Fruit fly (Drosophila melanogaster) whole organism, embryonic: ENCODE measurements around the gene CG10970.
A peak's percentile ranks its signal among the peaks of the same experiment; 100 is the strongest.

ENCODE experiments used
- CG10209 ChIP-seq: fragments of 200-800 bp; sonication (Bioruptor generic); optimal IDR thresholded peaks from 3 replicates; lab custom pipeline; 2017; ENCODE audit warnings: missing biosample characterization, mild to moderate bottlenecking, missing genetic modification characterization, missing genetic modification reagents
- CG10274 ChIP-seq: fragments of 200-800 bp; sonication (Bioruptor generic); optimal IDR thresholded peaks from 3 replicates; lab custom pipeline; 2017; ENCODE audit warnings: missing biosample characterization, mild to moderate bottlenecking, missing genetic modification characterization
- CG10431 ChIP-seq: fragments of 200-800 bp; sonication (Bioruptor generic); optimal IDR thresholded peaks from 3 replicates; lab custom pipeline; 2018; ENCODE audit warnings: missing biosample characterization, mild to moderate bottlenecking, missing genetic modification characterization
- CG11695 ChIP-seq: fragments of 200-800 bp; sonication (Bioruptor generic); IDR thresholded peaks from 3 replicates; pipeline ENCODE4 v1.3.6; 2022; ENCODE audit warnings: missing biosample characterization, missing genetic modification characterization
- CG11696 ChIP-seq: fragments of 200-800 bp; sonication (Bioruptor generic); IDR thresholded peaks from 2 replicates; pipeline ENCODE4 v1.3.6; 2022; ENCODE audit warnings: missing biosample characterization, missing genetic modification characterization
- CG12155 ChIP-seq: fragments of 200-800 bp; sonication (Bioruptor generic); optimal IDR thresholded peaks from 3 replicates; lab custom pipeline; 2016; ENCODE audit warnings: missing biosample characterization, missing genetic modification characterization
- CG12659 ChIP-seq: fragments of 200-800 bp; sonication (Bioruptor generic); optimal IDR thresholded peaks from 3 replicates; lab custom pipeline; 2017; ENCODE audit warnings: mild to moderate bottlenecking, missing biosample characterization, missing genetic modification reagents, missing genetic modification characterization
- CG12744 ChIP-seq: fragments of 200-800 bp; sonication (Bioruptor generic); optimal IDR thresholded peaks from 2 replicates; lab custom pipeline; 2016; ENCODE audit warnings: missing biosample characterization, missing genetic modification characterization
- CG17612 ChIP-seq: fragments of 200-800 bp; sonication (Bioruptor generic); IDR thresholded peaks from 2 replicates; pipeline ENCODE4 v1.3.6; 2022; ENCODE audit warnings: missing biosample characterization, missing genetic modification characterization
- CG30431 ChIP-seq: fragments of 200-800 bp; sonication (Bioruptor generic); optimal IDR thresholded peaks from 2 replicates; lab custom pipeline; 2017; ENCODE audit warnings: missing biosample characterization, missing genetic modification characterization
- CG3065 ChIP-seq: fragments of 200-800 bp; sonication (Bioruptor generic); optimal IDR thresholded peaks from 2 replicates; lab custom pipeline; 2016; ENCODE audit warnings: missing biosample characterization, missing genetic modification characterization
- CG34422 ChIP-seq: fragments of 200-800 bp; sonication (Bioruptor generic); IDR thresholded peaks from 3 replicates; pipeline ENCODE4 v1.3.6; 2022; ENCODE audit warnings: missing biosample characterization, missing genetic modification characterization
- CG3726 ChIP-seq: fragments of 200-800 bp; sonication (Bioruptor generic); IDR thresholded peaks from 3 replicates; pipeline ENCODE4, ENCODE4 v1.3.6; 2022; ENCODE audit warnings: missing biosample characterization, missing genetic modification characterization
- CG4328 ChIP-seq: fragments of 200-800 bp; sonication (Bioruptor generic); optimal IDR thresholded peaks from 3 replicates; lab custom pipeline; 2017; ENCODE audit warnings: missing biosample characterization, missing genetic modification reagents, missing genetic modification characterization
- CG43689 ChIP-seq: fragments of 200-800 bp; sonication (Bioruptor generic); IDR thresholded peaks from 2 replicates; pipeline ENCODE4 v1.3.6; 2022; ENCODE audit warnings: missing biosample characterization, missing genetic modification characterization
- CG4820 ChIP-seq: fragments of 200-800 bp; sonication (Bioruptor generic); optimal IDR thresholded peaks from 3 replicates; lab custom pipeline; 2016; ENCODE audit warnings: missing biosample characterization, missing genetic modification characterization
- CG6272 ChIP-seq: fragments of 200-800 bp; sonication (Bioruptor generic); IDR thresholded peaks from 2 replicates; pipeline ENCODE4 v1.3.6; 2022; ENCODE audit warnings: missing biosample characterization, missing genetic modification characterization
- CG8944 ChIP-seq: fragments of 200-800 bp; sonication (Bioruptor generic); optimal IDR thresholded peaks from 3 replicates; lab custom pipeline; 2016; ENCODE audit warnings: missing biosample characterization, missing genetic modification characterization
- CG9437 ChIP-seq: fragments of 200-800 bp; sonication (Bioruptor generic); optimal IDR thresholded peaks from 2 replicates; lab custom pipeline; 2018; ENCODE audit warnings: missing biosample characterization, mild to moderate bottlenecking, missing genetic modification characterization
- CG9817 ChIP-seq: fragments of 200-800 bp; sonication (Bioruptor generic); optimal IDR thresholded peaks from 2 replicates; lab custom pipeline; 2018; ENCODE audit warnings: missing biosample characterization, mild to moderate bottlenecking, missing genetic modification characterization, moderate library complexity
- Camta ChIP-seq: fragments of 200-800 bp; sonication (Bioruptor generic); optimal IDR thresholded peaks from 2 replicates; lab custom pipeline; 2016; ENCODE audit warnings: missing biosample characterization, missing genetic modification characterization
- E2f1 ChIP-seq: fragments of 200-800 bp; sonication (Bioruptor generic); IDR thresholded peaks from 2 replicates; pipeline ENCODE4 v1.3.6; 2022; ENCODE audit warnings: missing biosample characterization, missing genetic modification characterization
- Hey ChIP-seq: fragments of 200-800 bp; sonication (Bioruptor generic); optimal IDR thresholded peaks from 3 replicates; lab custom pipeline; 2018; ENCODE audit warnings: missing biosample characterization, mild to moderate bottlenecking, missing genetic modification characterization
- Hr39 ChIP-seq: fragments of >200 bp; optimal IDR thresholded peaks from 2 replicates; lab custom pipeline; 2017
- Mad ChIP-seq: fragments of 200-800 bp; sonication (Bioruptor generic); optimal IDR thresholded peaks from 2 replicates; lab custom pipeline; 2016; ENCODE audit warnings: missing biosample characterization, missing genetic modification characterization
- Med ChIP-seq: fragments of 200-800 bp; sonication (Bioruptor generic); peaks from one replicate; lab custom pipeline; 2016; ENCODE audit warnings: missing biosample characterization, missing genetic modification characterization, mild to moderate bottlenecking, inconsistent platforms, moderate library complexity
- NK7.1 ChIP-seq: fragments of 200-800 bp; sonication (Bioruptor generic); optimal IDR thresholded peaks from 3 replicates; lab custom pipeline; 2016; ENCODE audit warnings: missing biosample characterization, missing genetic modification characterization
- Nf-YA ChIP-seq: fragments of 200-800 bp; sonication (Bioruptor generic); IDR thresholded peaks from 2 replicates; pipeline ENCODE4 v1.3.6; 2022; ENCODE audit warnings: missing biosample characterization, missing genetic modification characterization
- Oaz ChIP-seq: fragments of 200-800 bp; sonication (Bioruptor generic); IDR thresholded peaks from 2 replicates; pipeline ENCODE4 v1.3.6; 2022; ENCODE audit warnings: missing biosample characterization, missing genetic modification characterization
- Ravus ChIP-seq: fragments of 200-800 bp; sonication (Bioruptor generic); IDR thresholded peaks from 2 replicates; pipeline ENCODE4 v1.3.6; 2022; ENCODE audit warnings: missing biosample characterization, missing genetic modification characterization
- Trl ChIP-seq, 3 experiments: fragments of >200 bp in 2 of 3; fragments of 200-800 bp in 1 of 3; sonication (Bioruptor generic) in 1 of 3; optimal IDR thresholded peaks; 2 replicates in 1 of 3; 3 replicates in 2 of 3; lab custom pipeline; 2016 to 2017; ENCODE audit warnings: missing biosample characterization in 1 of 3, missing genetic modification characterization in 1 of 3
- Vsx1 ChIP-seq: fragments of 200-800 bp; sonication (Bioruptor generic); optimal IDR thresholded peaks from 2 replicates; lab custom pipeline; 2017; ENCODE audit warnings: missing biosample characterization, mild to moderate bottlenecking, missing genetic modification characterization, missing genetic modification reagents
- ara ChIP-seq: fragments of 200-800 bp; sonication (Bioruptor generic); IDR thresholded peaks from 2 replicates; pipeline ENCODE4 v1.3.6; 2022; ENCODE audit warnings: missing biosample characterization, missing genetic modification characterization
- ato ChIP-seq: fragments of 200-800 bp; sonication (Bioruptor generic); IDR thresholded peaks from 2 replicates; pipeline ENCODE4 v1.3.6; 2022; ENCODE audit warnings: missing biosample characterization, missing genetic modification characterization; ENCODE audit not compliant: partially characterized antibody
- bigmax ChIP-seq: fragments of 200-800 bp; sonication (Bioruptor generic); optimal IDR thresholded peaks from 2 replicates; lab custom pipeline; 2018; ENCODE audit warnings: missing biosample characterization, mild to moderate bottlenecking, missing genetic modification characterization
- caup ChIP-seq: fragments of 200-800 bp; sonication (Bioruptor generic); optimal IDR thresholded peaks from 3 replicates; lab custom pipeline; 2017; ENCODE audit warnings: missing biosample characterization, mild to moderate bottlenecking, missing genetic modification characterization, moderate library complexity; ENCODE audit not compliant: severe bottlenecking
- crc ChIP-seq: fragments of 200-800 bp; sonication (Bioruptor generic); optimal IDR thresholded peaks from 2 replicates; lab custom pipeline; 2016; ENCODE audit warnings: missing biosample characterization, missing genetic modification characterization
- dimm ChIP-seq: fragments of 200-800 bp; sonication (Bioruptor generic); IDR thresholded peaks from 2 replicates; pipeline ENCODE4 v1.3.6; 2022; ENCODE audit warnings: missing biosample characterization, missing genetic modification characterization
- eve ChIP-seq, 2 experiments: fragments of >200 bp; optimal IDR thresholded peaks; 2 replicates each; lab custom pipeline; 2017; ENCODE audit warnings: missing biosample characterization in 2 of 2, missing genetic modification characterization in 2 of 2
- ftz-f1 ChIP-seq: fragments of 200-800 bp; sonication (Bioruptor generic); optimal IDR thresholded peaks from 2 replicates; lab custom pipeline; 2016; ENCODE audit warnings: missing biosample characterization, missing genetic modification characterization
- gcm2 ChIP-seq: fragments of 200-800 bp; sonication (Bioruptor generic); optimal IDR thresholded peaks from 2 replicates; lab custom pipeline; 2016; ENCODE audit warnings: missing biosample characterization, missing genetic modification characterization
- inv ChIP-seq: fragments of 200-800 bp; sonication (Bioruptor generic); IDR thresholded peaks from 2 replicates; pipeline ENCODE4 v1.3.6; 2022; ENCODE audit warnings: missing biosample characterization, missing genetic modification characterization; ENCODE audit not compliant: partially characterized antibody
- ken ChIP-seq: fragments of 200-800 bp; sonication (Bioruptor generic); IDR thresholded peaks from 3 replicates; pipeline ENCODE4 v1.3.6; 2022; ENCODE audit warnings: missing biosample characterization, missing genetic modification characterization
- mam ChIP-seq: fragments of 200-800 bp; sonication (Bioruptor generic); optimal IDR thresholded peaks from 3 replicates; lab custom pipeline; 2016; ENCODE audit warnings: missing biosample characterization, missing genetic modification characterization
- scrt ChIP-seq: fragments of 200-800 bp; sonication (Bioruptor generic); optimal IDR thresholded peaks from 2 replicates; lab custom pipeline; 2018; ENCODE audit warnings: missing biosample characterization, mild to moderate bottlenecking, missing genetic modification characterization, moderate library complexity
- slp2 ChIP-seq: fragments of 200-800 bp; sonication (Bioruptor generic); optimal IDR thresholded peaks from 2 replicates; lab custom pipeline; 2016; ENCODE audit warnings: missing biosample characterization, missing genetic modification characterization
- sug ChIP-seq: fragments of 200-800 bp; optimal IDR thresholded peaks from 2 replicates; lab custom pipeline; 2019; ENCODE audit warnings: missing biosample characterization, mild to moderate bottlenecking, missing genetic modification characterization, moderate library complexity
- tio ChIP-seq: fragments of 200-800 bp; sonication (Bioruptor generic); optimal IDR thresholded peaks from 2 replicates; lab custom pipeline; 2017; ENCODE audit warnings: missing biosample characterization, missing genetic modification characterization, inconsistent platforms
- toy ChIP-seq: fragments of 200-800 bp; sonication (Bioruptor generic); IDR thresholded peaks from 2 replicates; pipeline ENCODE4 v1.3.6; 2022; ENCODE audit warnings: missing biosample characterization, missing genetic modification characterization
- trh ChIP-seq: fragments of 200-800 bp; sonication (Bioruptor generic); optimal IDR thresholded peaks from 2 replicates; lab custom pipeline; 2016; ENCODE audit warnings: missing biosample characterization, missing genetic modification characterization
- wor ChIP-seq: fragments of 200-800 bp; sonication (Bioruptor generic); IDR thresholded peaks from 2 replicates; pipeline ENCODE4 v1.3.6; 2022; ENCODE audit warnings: missing biosample characterization, missing genetic modification characterization
- z ChIP-seq: fragments of 200-800 bp; sonication (Bioruptor generic); IDR thresholded peaks from 3 replicates; pipeline ENCODE4 v1.3.6; 2022; ENCODE audit warnings: missing biosample characterization, missing genetic modification characterization

The CG10970 gene

dm6 chrX:9060078-9060477 lies 11.1 kb downstream of the CG10970 start (continued):
- peak; percentile 22 for TF ChIP-seq CG8944 (GFP tag; lab: Kevin White, UChicago)
- peak; percentile 73 for TF ChIP-seq CG9817 (tag; lab: Kevin White, UChicago)
- peak; percentile 22 for TF ChIP-seq gcm2 (GFP tag; lab: Kevin White, UChicago)
- TF ChIP-seq CG12659, result peak; percentile 70
- peak; percentile 36 for TF ChIP-seq tio (GFP tag; lab: Kevin White, UChicago)
- TF ChIP-seq z (GFP tag; lab: Robert Waterston, UW), result no peak
- TF ChIP-seq CG43689, result peak; percentile 54
- TF ChIP-seq CG10209 (GFP tag; lab: Kevin White, UChicago), result peak; percentile 68
- no peak for TF ChIP-seq CG3065 (GFP tag; lab: Kevin White, UChicago)
- no peak for TF ChIP-seq inv
- TF ChIP-seq slp2, result no peak
- TF ChIP-seq toy (GFP tag; lab: Robert Waterston, UW), result no peak
- no peak for TF ChIP-seq Trl (optimal IDR thresholded peaks at IDR 0.05; lab: Kevin White, UChicago)
- peak; percentile 36 for TF ChIP-seq Trl (GFP tag; optimal IDR thresholded peaks at IDR 0.05; lab: Kevin White, UChicago)
- no peak for TF ChIP-seq bigmax (GFP tag; lab: Kevin White, UChicago)
- TF ChIP-seq Camta (GFP tag; lab: Kevin White, UChicago), result peak; percentile 52
- peak; percentile 62 for TF ChIP-seq Vsx1 (GFP tag; lab: Kevin White, UChicago)
- TF ChIP-seq trh (GFP tag; lab: Kevin White, UChicago), result no peak
- peak; percentile 64; the same call in 1 of the 2 replicates for TF ChIP-seq Oaz (GFP tag; lab: Robert Waterston, UW)
- TF ChIP-seq CG12155 (GFP tag; lab: Kevin White, UChicago), result peak; percentile 26
- peak; percentile 46; the same call in 1 of the 2 replicates for TF ChIP-seq Nf-YA
- TF ChIP-seq CG10274 (GFP tag; lab: Kevin White, UChicago), result peak; percentile 24
- peak; percentile 57 for TF ChIP-seq caup (GFP tag; lab: Kevin White, UChicago)
- TF ChIP-seq Mad (GFP tag; lab: Kevin White, UChicago), result peak; percentile 6
- TF ChIP-seq sug (tag; lab: Kevin White, UChicago), result no peak
- peak; percentile 78 for TF ChIP-seq CG11696
- peak; percentile 59; the same call in 1 of the 3 replicates for TF ChIP-seq CG3726 (GFP tag; lab: Robert Waterston, UW)
- TF ChIP-seq eve (GFP tag; optimal IDR thresholded peaks at IDR 0.05; lab: Kevin White, UChicago), result no peak
- TF ChIP-seq crc (GFP tag; lab: Kevin White, UChicago), result no peak
- peak; percentile 62 for TF ChIP-seq wor (GFP tag; lab: Robert Waterston, UW)
- TF ChIP-seq CG12744 (GFP tag; lab: Kevin White, UChicago), result no peak
- no peak; the same call in 1 of the 2 replicates for TF ChIP-seq CG6272 (GFP tag; lab: Robert Waterston, UW)
- no peak for TF ChIP-seq ato (GFP tag; lab: Robert Waterston, UW)
- peak; percentile 78 for TF ChIP-seq CG11695 (GFP tag; lab: Robert Waterston, UW)
- TF ChIP-seq CG9437 (GFP tag; lab: Kevin White, UChicago), result peak; percentile 71
- TF ChIP-seq ftz-f1 (GFP tag; lab: Kevin White, UChicago), result no peak
- TF ChIP-seq NK7.1 (GFP tag; lab: Kevin White, UChicago), result no peak
- TF ChIP-seq CG4328 (GFP tag; lab: Kevin White, UChicago), result no peak
- peak; percentile 70 for TF ChIP-seq E2f1 (GFP tag; lab: Robert Waterston, UW)
- peak; percentile 39; the same call in 1 of the 2 replicates for TF ChIP-seq dimm
- TF ChIP-seq ken, result peak; percentile 53; the same call in 2 of the 3 replicates
- TF ChIP-seq Hr39 (lab: Kevin White, UChicago), result no peak
- TF ChIP-seq Hey (tag; lab: Kevin White, UChicago), result no peak
- no peak for TF ChIP-seq scrt (GFP tag; lab: Kevin White, UChicago)
- TF ChIP-seq CG17612 (GFP tag; lab: Robert Waterston, UW), result no peak
- no peak for TF ChIP-seq CG10431 (GFP tag; lab: Kevin White, UChicago)
- TF ChIP-seq CG34422 (GFP tag; lab: Robert Waterston, UW), result peak; percentile 64; the same call in 1 of the 3 replicates
- no peak for TF ChIP-seq Ravus (GFP tag; lab: Robert Waterston, UW)
- peak; percentile 25 for TF ChIP-seq CG30431
- TF ChIP-seq mam (GFP tag; lab: Kevin White, UChicago), result peak; percentile 41
- TF ChIP-seq CG4820 (GFP tag; lab: Kevin White, UChicago), result peak; percentile 53
- peak; percentile 89 for TF ChIP-seq Med
- TF ChIP-seq ara, result peak; percentile 34; the same call in 1 of the 2 replicates
